Worm (Caenorhabditis elegans): ENCODE data around the gene mec-2.

mec-2 gene

ce11 chrX:5555055-5555629 lies 12.4 kb upstream of the mec-2 start:
- no peak for TF ChIP-seq mec-3 (tag; optimal IDR thresholded peaks at IDR 0.05; ENCODE audit: borderline replicate concordance)
- no peak for TF ChIP-seq ceh-9 (tag; optimal IDR thresholded peaks at IDR 0.05)
- no peak for TF ChIP-seq T23F11.4 (GFP tag; optimal IDR thresholded peaks at IDR 0.05)
- TF ChIP-seq C08G9.2 (tag; optimal IDR thresholded peaks at IDR 0.05) = no peak
- no peak for TF ChIP-seq sox-2 (GFP tag; IDR thresholded peaks at IDR 0.05)
- no peak for TF ChIP-seq ceh-34 (tag; optimal IDR thresholded peaks at IDR 0.05)
- no peak for TF ChIP-seq K02D7.2 (tag; optimal IDR thresholded peaks at IDR 0.05)
- TF ChIP-seq nhr-11 (tag; optimal IDR thresholded peaks at IDR 0.05) = no peak
- TF ChIP-seq fkh-6 (tag; optimal IDR thresholded peaks at IDR 0.05) = no peak
- TF ChIP-seq hlh-15 (tag; optimal IDR thresholded peaks at IDR 0.05) = no peak
- no peak for TF ChIP-seq lin-11 (tag; optimal IDR thresholded peaks at IDR 0.05)
- no peak for TF ChIP-seq ceh-2 (tag; optimal IDR thresholded peaks at IDR 0.05)
- TF ChIP-seq pag-3 (tag; optimal IDR thresholded peaks at IDR 0.05; ENCODE audit: borderline replicate concordance) = no peak
- no peak for TF ChIP-seq dve-1 (tag; optimal IDR thresholded peaks at IDR 0.05)
- no peak for TF ChIP-seq nfya-1 (tag; optimal IDR thresholded peaks at IDR 0.05)
- TF ChIP-seq gmeb-2 (tag; optimal IDR thresholded peaks at IDR 0.05) = no peak
- no peak for TF ChIP-seq pha-4 (tag; optimal IDR thresholded peaks at IDR 0.05)
- no peak for TF ChIP-seq ceh-14 (tag; optimal IDR thresholded peaks at IDR 0.05)
- no peak for TF ChIP-seq ceh-24 (tag; optimal IDR thresholded peaks at IDR 0.05)

ce11 chrX:5557966-5558365 lies 9.6 kb upstream of the mec-2 start, which contains the start of gene C38C5.1:
TSS of gene C38C5.1 (plus strand) at chrX:5558055.
- TF ChIP-seq ets-4 (tag; optimal IDR thresholded peaks at IDR 0.05) = no peak
- TF ChIP-seq ceh-45 (GFP tag; IDR thresholded peaks at IDR 0.05) = no peak
- no peak for TF ChIP-seq ref-2 (tag; optimal IDR thresholded peaks at IDR 0.05)
- TF ChIP-seq hlh-6 (tag; optimal IDR thresholded peaks at IDR 0.05) = no peak
- no peak for TF ChIP-seq F13H6.1 (tag; optimal IDR thresholded peaks at IDR 0.05)
- no peak for TF ChIP-seq dve-1 (tag; optimal IDR thresholded peaks at IDR 0.05)
- TF ChIP-seq ceh-14 (tag; optimal IDR thresholded peaks at IDR 0.05) = no peak
- TF ChIP-seq pat-9 (tag; optimal IDR thresholded peaks at IDR 0.05) = no peak
- no peak for TF ChIP-seq ceh-22 (tag; optimal IDR thresholded peaks at IDR 0.05)
- no peak for TF ChIP-seq ceh-2 (tag; optimal IDR thresholded peaks at IDR 0.05)
- no peak for TF ChIP-seq ceh-24 (tag; optimal IDR thresholded peaks at IDR 0.05)
- TF ChIP-seq madf-2 (tag; optimal IDR thresholded peaks at IDR 0.05) = no peak

ce11 chrX:5565478-5565877 lies 2.1 kb upstream of the mec-2 start:
- TF ChIP-seq ttx-3 (tag; optimal IDR thresholded peaks at IDR 0.05) = no peak
- no peak for TF ChIP-seq unc-86 (tag; optimal IDR thresholded peaks at IDR 0.05)
- no peak for TF ChIP-seq npax-4 (tag; optimal IDR thresholded peaks at IDR 0.05)
- TF ChIP-seq odd-2 (tag; optimal IDR thresholded peaks at IDR 0.05) = no peak
- TF ChIP-seq rnt-1 (tag; optimal IDR thresholded peaks at IDR 0.05) = no peak
- TF ChIP-seq ceh-45 (GFP tag; IDR thresholded peaks at IDR 0.05) = no peak
- no peak for TF ChIP-seq madf-2 (tag; optimal IDR thresholded peaks at IDR 0.05)

- TF ChIP-seq pros-1 (tag; optimal IDR thresholded peaks at IDR 0.05) = no peak
- TF ChIP-seq pat-9 (tag; optimal IDR thresholded peaks at IDR 0.05) = no peak
- no peak for TF ChIP-seq ceh-24 (tag; optimal IDR thresholded peaks at IDR 0.05)
- TF ChIP-seq ref-2 (tag; optimal IDR thresholded peaks at IDR 0.05) = no peak
- no peak for TF ChIP-seq mec-3 (tag; optimal IDR thresholded peaks at IDR 0.05; ENCODE audit: borderline replicate concordance)
- no peak for TF ChIP-seq madf-2 (tag; optimal IDR thresholded peaks at IDR 0.05)
- TF ChIP-seq ceh-9 (tag; optimal IDR thresholded peaks at IDR 0.05) = no peak
- no peak for TF ChIP-seq C38D4.7 (GFP tag; optimal IDR thresholded peaks at IDR 0.05)
- no peak for TF ChIP-seq odd-2 (tag; optimal IDR thresholded peaks at IDR 0.05)
- TF ChIP-seq zip-5 (tag; optimal IDR thresholded peaks at IDR 0.05) = no peak
- no peak for TF ChIP-seq nfya-1 (tag; optimal IDR thresholded peaks at IDR 0.05)
- TF ChIP-seq hlh-6 (tag; optimal IDR thresholded peaks at IDR 0.05) = no peak
- TF ChIP-seq nhr-11 (tag; optimal IDR thresholded peaks at IDR 0.05) = no peak
- TF ChIP-seq tbx-2 (tag; optimal IDR thresholded peaks at IDR 0.05) = no peak
- TF ChIP-seq ztf-16 (tag; optimal IDR thresholded peaks at IDR 0.05) = no peak
- no peak for TF ChIP-seq ceh-34 (tag; optimal IDR thresholded peaks at IDR 0.05)
Observed at ce11 chrX:5572638-5573037, 5.1 kb downstream of the mec-2 start.
